Worm (Caenorhabditis elegans) whole organism, late embryonic: Measurements from ENCODE around the gene cyp-44A1.

Source experiments
- K02D7.2 ChIP-seq: sonication (generic microtip); optimal IDR thresholded peaks from 2 replicates; lab custom pipeline; 2017; ENCODE audit warnings: mild to moderate bottlenecking, missing genetic modification characterization, missing compliant biosample characterization
- ama-1 ChIP-seq: fragments of 150-350 bp; optimal IDR thresholded peaks from 2 replicates; lab custom pipeline; 2014
- ceh-31 ChIP-seq: sonication (generic microtip); optimal IDR thresholded peaks from 2 replicates; lab custom pipeline; 2016; ENCODE audit warnings: missing genetic modification characterization, missing compliant biosample characterization
- dve-1 ChIP-seq: sonication (generic microtip); optimal IDR thresholded peaks from 2 replicates; lab custom pipeline; 2017; ENCODE audit warnings: antibody characterized with exemption, mild to moderate bottlenecking, missing genetic modification characterization, missing compliant biosample characterization
- nhr-11 ChIP-seq: fragments of 150-350 bp; optimal IDR thresholded peaks from 2 replicates; lab custom pipeline; 2014; ENCODE audit warnings: missing biosample characterization, missing genetic modification characterization
- pat-9 ChIP-seq: fragments of 200-800 bp; sonication (Bioruptor generic); optimal IDR thresholded peaks from 2 replicates; lab custom pipeline; 2018; ENCODE audit warnings: mild to moderate bottlenecking, missing genetic modification characterization, moderate library complexity, missing compliant biosample characterization
- sox-2 ChIP-seq: fragments of 200-800 bp; sonication (Bioruptor generic); IDR thresholded peaks from 2 replicates; pipeline ENCODE4 v1.3.6; 2022; ENCODE audit warnings: missing genetic modification reagents, missing genetic modification characterization, missing compliant biosample characterization
- unc-42 ChIP-seq: sonication (generic microtip); optimal IDR thresholded peaks from 2 replicates; lab custom pipeline; 2016; ENCODE audit warnings: missing genotype, missing genetic modification characterization, missing compliant biosample characterization
- unc-55 ChIP-seq: sonication (generic microtip); optimal IDR thresholded peaks from 2 replicates; lab custom pipeline; 2017; ENCODE audit warnings: missing biosample characterization, missing genetic modification reagents, missing genetic modification characterization

- TF ChIP-seq ceh-31 (tag; lab: Kevin White, UChicago) (no peak), unc-42 (tag; lab: Kevin White, UChicago) (no peak), K02D7.2 (tag; lab: Kevin White, UChicago) (no peak), unc-55 (GFP tag; lab: Kevin White, UChicago) (no peak), pat-9 (no peak), sox-2 (GFP tag; lab: Robert Waterston, UW) (no peak), dve-1 (tag; lab: Kevin White, UChicago) (no peak), nhr-11 (tag; lab: Kevin White, UChicago) (no peak), ama-1 (lab: Kevin White, UChicago) (no peak)
Observed at ce11 chrII:5474946-5475345, 28.9 kb upstream of the cyp-44A1 start, which contains the start of gene ilcr-2.
